Fruit fly (Drosophila melanogaster): ENCODE measurements around the gene Adss.
A peak's percentile ranks its signal among the peaks of the same experiment; 100 is the strongest.

Gene Adss

dm6 chr3R:20788559-20788958 is 41.8 kb downstream of the Adss start:
- no peak for TF ChIP-seq stc (GFP tag; IDR thresholded peaks at IDR 0.05)
- no peak for TF ChIP-seq slou (GFP tag; optimal IDR thresholded peaks at IDR 0.05)
- peak; percentile 62 for TF ChIP-seq sqz (GFP tag; optimal IDR thresholded peaks at IDR 0.05)
- no peak for TF ChIP-seq CG11398 (GFP tag; optimal IDR thresholded peaks at IDR 0.05)
- no peak for TF ChIP-seq Mrtf (GFP tag; IDR thresholded peaks at IDR 0.05)
- TF ChIP-seq nerfin-1 (tag; optimal IDR thresholded peaks at IDR 0.05): peak; percentile 72
- peak; percentile 37; the same call in 1 of the 2 replicates for TF ChIP-seq seq (GFP tag; IDR thresholded peaks at IDR 0.05)
- TF ChIP-seq Jarid2 (GFP tag; optimal IDR thresholded peaks at IDR 0.05): no peak
- TF ChIP-seq dimm (GFP tag; IDR thresholded peaks at IDR 0.05): no peak
- TF ChIP-seq sna (GFP tag; IDR thresholded peaks at IDR 0.05; ENCODE audit: partially characterized antibody): no peak

dm6 chr3R:20784436-20785368 is 45.7 kb downstream of the Adss start:
- TF ChIP-seq dan (GFP tag; IDR thresholded peaks at IDR 0.05): 0 out of 2 replicates have a peak, but pooled peaks have one; percentile 8
- no peak for TF ChIP-seq Usf (GFP tag; optimal IDR thresholded peaks at IDR 0.05)
- TF ChIP-seq fd102C (GFP tag; optimal IDR thresholded peaks at IDR 0.05): no peak
- no peak for TF ChIP-seq CG8359 (GFP tag; optimal IDR thresholded peaks at IDR 0.05; ENCODE audit: borderline replicate concordance)
- TF ChIP-seq CG1529 (GFP tag; optimal IDR thresholded peaks at IDR 0.05): no peak
- TF ChIP-seq CG12942 (GFP tag; optimal IDR thresholded peaks at IDR 0.05): no peak
- peak; percentile 77 for TF ChIP-seq nom (GFP tag; optimal IDR thresholded peaks at IDR 0.05)
- no peak for TF ChIP-seq Dip3 (GFP tag; optimal IDR thresholded peaks at IDR 0.05)
- no peak for TF ChIP-seq C15 (GFP tag; IDR thresholded peaks at IDR 0.05)
- peak in 1 of 2 experiments; percentile 45 for TF ChIP-seq bsh (GFP tag; optimal IDR thresholded peaks at IDR 0.05)
- no peak for TF ChIP-seq Rx (GFP tag; IDR thresholded peaks at IDR 0.05)
- TF ChIP-seq twi (tag; optimal IDR thresholded peaks at IDR 0.05): no peak
- no peak for TF ChIP-seq Sox102F (GFP tag; optimal IDR thresholded peaks at IDR 0.05)
- TF ChIP-seq gfzf (GFP tag; optimal IDR thresholded peaks at IDR 0.05): no peak
- no peak for TF ChIP-seq sug (tag; optimal IDR thresholded peaks at IDR 0.05)
- TF ChIP-seq Drgx (GFP tag; IDR thresholded peaks at IDR 0.05): peak; percentile 72
- TF ChIP-seq D19A (tag; optimal IDR thresholded peaks at IDR 0.05): no peak
- TF ChIP-seq CG6813 (GFP tag; optimal IDR thresholded peaks at IDR 0.05): no peak
- peak; percentile 39 for TF ChIP-seq Hr39 (optimal IDR thresholded peaks at IDR 0.05)
- TF ChIP-seq HLH54F (GFP tag; optimal IDR thresholded peaks at IDR 0.05): no peak
- TF ChIP-seq bbx (GFP tag; IDR thresholded peaks at IDR 0.05; ENCODE audit: partially characterized antibody): no peak

dm6 chr3R:20783714-20784435 is 46.5 kb downstream of the Adss start:
- TF ChIP-seq CG30403 (GFP tag; optimal IDR thresholded peaks at IDR 0.05) (no peak), ase (GFP tag; IDR thresholded peaks at IDR 0.05) (no peak), sug (tag; optimal IDR thresholded peaks at IDR 0.05) (no peak), CG10979 (tag; optimal IDR thresholded peaks at IDR 0.05) (no peak), CG17829 (tag; optimal IDR thresholded peaks at IDR 0.05) (no peak), dysf (GFP tag; IDR thresholded peaks at IDR 0.05) (no peak), Asciz (GFP tag; optimal IDR thresholded peaks at IDR 0.05) (no peak), CG8924 (tag; optimal IDR thresholded peaks at IDR 0.05) (no peak), nom (GFP tag; optimal IDR thresholded peaks at IDR 0.05) (peak; percentile 13), CG12155 (GFP tag; optimal IDR thresholded peaks at IDR 0.05) (no peak), unpg (GFP tag; optimal IDR thresholded peaks at IDR 0.05) (no peak), CG34422 (GFP tag; IDR thresholded peaks at IDR 0.05) (no peak), lab (GFP tag; optimal IDR thresholded peaks at IDR 0.05) (no peak), Usf (GFP tag; optimal IDR thresholded peaks at IDR 0.05) (no peak), CG8765 (GFP tag; IDR thresholded peaks at IDR 0.05) (no peak), Neu2 (GFP tag; optimal IDR thresholded peaks at IDR 0.05; ENCODE audit: borderline replicate concordance) (no peak), Chrac-16 (GFP tag; optimal IDR thresholded peaks at IDR 0.05) (no peak), corto (GFP tag; optimal IDR thresholded peaks at IDR 0.05) (peak; percentile 12)
